Worm (Caenorhabditis elegans) whole organism, L4 larva: ENCODE results near the gene sre-8.

Experiments
- F26F4.8 ChIP-seq: fragments of 200-800 bp; sonication (Bioruptor generic); conservative IDR thresholded peaks from 2 replicates; pipeline ENCODE4 v1.3.6; 2022; ENCODE audit warnings: missing genetic modification characterization, missing compliant biosample characterization
- F37D6.2 ChIP-seq: sonication (generic microtip); optimal IDR thresholded peaks from 2 replicates; lab custom pipeline; 2016; ENCODE audit warnings: mild to moderate bottlenecking, missing genetic modification characterization, missing compliant biosample characterization
- F44E2.7 ChIP-seq: fragments of 200-800 bp; sonication (Bioruptor generic); IDR thresholded peaks from 2 replicates; pipeline ENCODE4 v2.1.2; 2022; ENCODE audit warnings: missing genetic modification characterization, missing compliant biosample characterization
- F49E8.2 ChIP-seq: sonication (generic microtip); optimal IDR thresholded peaks from 2 replicates; lab custom pipeline; 2016; ENCODE audit warnings: missing compliant biosample characterization, mild to moderate bottlenecking, missing genetic modification characterization, borderline replicate concordance
- Y105C5A.15 ChIP-seq: fragments of 200-800 bp; sonication (Bioruptor generic); IDR thresholded peaks from 2 replicates; pipeline ENCODE4 v1.3.6; 2022; ENCODE audit warnings: missing genetic modification characterization, missing compliant biosample characterization
- Y75B8A.6 ChIP-seq: fragments of 200-800 bp; sonication (Bioruptor generic); IDR thresholded peaks from 2 replicates; pipeline ENCODE4 v1.3.6; 2022; ENCODE audit warnings: missing genetic modification reagents, missing genetic modification characterization, missing compliant biosample characterization
- aha-1 ChIP-seq: fragments of 150-350 bp; peaks from one replicate; lab custom pipeline; 2014; ENCODE audit warnings: missing biosample characterization, missing genetic modification characterization
- arid-1 ChIP-seq: fragments of 200-800 bp; sonication (Bioruptor generic); conservative IDR thresholded peaks from 2 replicates; pipeline ENCODE4 v1.3.6; 2022; ENCODE audit warnings: missing genetic modification reagents, missing genetic modification characterization, missing compliant biosample characterization
- attf-4 ChIP-seq: sonication (generic microtip); optimal IDR thresholded peaks from 3 replicates; lab custom pipeline; 2017; ENCODE audit warnings: missing biosample characterization, missing genetic modification characterization
- ceh-20 ChIP-seq: fragments of 200-800 bp; sonication (Bioruptor generic); IDR thresholded peaks from 2 replicates; pipeline ENCODE4 v1.3.6; 2022; ENCODE audit warnings: missing genetic modification reagents, missing genetic modification characterization, missing compliant biosample characterization
- ceh-32 ChIP-seq: sonication (generic microtip); optimal IDR thresholded peaks from 2 replicates; lab custom pipeline; 2016; ENCODE audit warnings: mild to moderate bottlenecking, missing genetic modification characterization, missing compliant biosample characterization; ENCODE audit not compliant: poor library complexity
- ceh-82 ChIP-seq: sonication (generic microtip); optimal IDR thresholded peaks from 2 replicates; lab custom pipeline; 2017; ENCODE audit warnings: missing biosample characterization, missing genetic modification characterization
- daf-16 ChIP-seq, 3 experiments: sonication (generic microtip); optimal IDR thresholded peaks; 2 replicates each; lab custom pipeline; 2016 to 2017; ENCODE audit warnings: missing genetic modification characterization in 3 of 3, missing genetic modification reagents in 3 of 3, mild to moderate bottlenecking in 2 of 3, missing compliant biosample characterization in 2 of 3, missing biosample characterization in 1 of 3, moderate library complexity in 1 of 3
- daf-19 ChIP-seq: fragments of 200-800 bp; sonication (Bioruptor generic); conservative IDR thresholded peaks from 2 replicates; pipeline ENCODE4 v1.3.6; 2022; ENCODE audit warnings: missing genetic modification characterization, missing compliant biosample characterization
- dmd-8 ChIP-seq: fragments of 200-800 bp; sonication (Bioruptor generic); IDR thresholded peaks from 2 replicates; pipeline ENCODE4 v1.3.6; 2022; ENCODE audit warnings: missing genetic modification characterization, missing compliant biosample characterization
- dmd-9 ChIP-seq: fragments of 200-800 bp; sonication (Bioruptor generic); IDR thresholded peaks from 2 replicates; pipeline ENCODE4 v1.3.6; 2022; ENCODE audit warnings: missing genetic modification reagents, missing genetic modification characterization, missing compliant biosample characterization
- egl-43 ChIP-seq: fragments of 200-800 bp; sonication (Bioruptor generic); IDR thresholded peaks from 2 replicates; pipeline ENCODE4 v1.3.6; 2022; ENCODE audit warnings: missing genetic modification reagents, missing genetic modification characterization, missing compliant biosample characterization
- fos-1 ChIP-seq: fragments of 150-350 bp; optimal IDR thresholded peaks from 2 replicates; lab custom pipeline; 2014; ENCODE audit warnings: missing biosample characterization, missing genetic modification characterization
- gei-8 ChIP-seq: fragments of 200-800 bp; sonication (Bioruptor generic); optimal IDR thresholded peaks from 2 replicates; lab custom pipeline; 2018; ENCODE audit warnings: mild to moderate bottlenecking, missing genetic modification characterization, missing compliant biosample characterization
- hlh-30 ChIP-seq: sonication (generic microtip); optimal IDR thresholded peaks from 2 replicates; lab custom pipeline; 2017; ENCODE audit warnings: antibody characterized with exemption, mild to moderate bottlenecking, missing genetic modification characterization, missing compliant biosample characterization; ENCODE audit not compliant: insufficient read depth
- hmg-1.1 ChIP-seq: fragments of 200-800 bp; sonication (Bioruptor generic); IDR thresholded peaks from 2 replicates; pipeline ENCODE4 v1.3.6; 2022; ENCODE audit warnings: missing genetic modification reagents, missing genetic modification characterization, missing compliant biosample characterization
- lim-7 ChIP-seq: fragments of 200-800 bp; sonication (Bioruptor generic); IDR thresholded peaks from 2 replicates; pipeline ENCODE4 v1.3.6; 2022; ENCODE audit warnings: missing genetic modification characterization, missing compliant biosample characterization
- lin-15B ChIP-seq: fragments of 150-350 bp; sonication (generic microtip); optimal IDR thresholded peaks from 3 replicates; lab custom pipeline; 2014; ENCODE audit warnings: missing biosample characterization, missing genetic modification characterization
- lin-38 ChIP-seq: fragments of 200-800 bp; sonication (Bioruptor generic); IDR thresholded peaks from 2 replicates; pipeline ENCODE4 v1.3.6; 2022; ENCODE audit warnings: missing genetic modification reagents, missing genetic modification characterization, missing compliant biosample characterization
- lin-39 ChIP-seq: fragments of 150-350 bp; optimal IDR thresholded peaks from 2 replicates; lab custom pipeline; 2014; ENCODE audit warnings: missing biosample characterization, missing genetic modification reagents, missing genetic modification characterization
- madf-5 ChIP-seq, 2 experiments: fragments of 200-800 bp; sonication (Bioruptor generic); IDR thresholded peaks; 2 replicates each; pipeline ENCODE4 v1.3.6; 2022; ENCODE audit warnings: missing compliant biosample characterization in 2 of 2, missing genetic modification characterization in 2 of 2
- mes-2 ChIP-seq: sonication (generic microtip); optimal IDR thresholded peaks from 2 replicates; lab custom pipeline; 2016; ENCODE audit warnings: missing genotype, mild to moderate bottlenecking, missing genetic modification characterization, missing compliant biosample characterization; ENCODE audit not compliant: poor library complexity, severe bottlenecking
- mxl-2 ChIP-seq: fragments of 200-800 bp; sonication (Bioruptor generic); conservative IDR thresholded peaks from 2 replicates; pipeline ENCODE4 v1.3.6; 2022; ENCODE audit warnings: missing genetic modification reagents, missing genetic modification characterization, missing compliant biosample characterization
- mxl-3 ChIP-seq: fragments of 200-800 bp; sonication (Bioruptor generic); optimal IDR thresholded peaks from 2 replicates; lab custom pipeline; 2018; ENCODE audit warnings: mild to moderate bottlenecking, missing genetic modification characterization, missing compliant biosample characterization
- nhr-237 ChIP-seq: sonication (generic microtip); optimal IDR thresholded peaks from 2 replicates; lab custom pipeline; 2017; ENCODE audit warnings: missing biosample characterization, missing genetic modification characterization
- nhr-25 ChIP-seq: sonication (generic microtip); optimal IDR thresholded peaks from 2 replicates; lab custom pipeline; 2017; ENCODE audit warnings: missing genetic modification characterization, mild to moderate bottlenecking, missing compliant biosample characterization, antibody characterized with exemption, moderate library complexity, borderline replicate concordance; ENCODE audit not compliant: insufficient read depth
- nhr-48 ChIP-seq: sonication (generic microtip); optimal IDR thresholded peaks from 2 replicates; lab custom pipeline; 2016; ENCODE audit warnings: mild to moderate bottlenecking, missing genetic modification characterization, missing compliant biosample characterization
- nhr-76 ChIP-seq: fragments of 150-350 bp; optimal IDR thresholded peaks from 2 replicates; lab custom pipeline; 2014; ENCODE audit warnings: missing biosample characterization, missing genetic modification characterization
- nhr-77 ChIP-seq: fragments of 150-350 bp; optimal IDR thresholded peaks from 2 replicates; lab custom pipeline; 2014; ENCODE audit warnings: missing biosample characterization, missing genetic modification characterization
- php-3 ChIP-seq: fragments of 200-800 bp; sonication (Bioruptor generic); IDR thresholded peaks from 2 replicates; pipeline ENCODE4 v1.3.6; 2022; ENCODE audit warnings: missing genetic modification reagents, missing genetic modification characterization, missing compliant biosample characterization
- saeg-2 ChIP-seq: fragments of 200-800 bp; sonication (Bioruptor generic); IDR thresholded peaks from 2 replicates; pipeline ENCODE4 v1.3.6; 2022; ENCODE audit warnings: missing genetic modification reagents, missing genetic modification characterization, missing compliant biosample characterization
- tra-1 ChIP-seq: fragments of 200-800 bp; sonication (Bioruptor generic); IDR thresholded peaks from 2 replicates; pipeline ENCODE4 v1.3.6; 2022; ENCODE audit warnings: missing genetic modification reagents, missing genetic modification characterization, missing compliant biosample characterization
- unc-130 ChIP-seq: sonication (generic microtip); optimal IDR thresholded peaks from 2 replicates; lab custom pipeline; 2016; ENCODE audit warnings: missing genetic modification reagents, missing genetic modification characterization, missing compliant biosample characterization
- unc-62 ChIP-seq, 3 experiments: fragments of 150-350 bp in 1 of 3; sonication (generic microtip); optimal IDR thresholded peaks in 2 of 3; peaks in 1 of 3; 1 replicate in 1 of 3; 2 replicates in 2 of 3; lab custom pipeline; 2014 to 2017; ENCODE audit warnings: missing biosample characterization in 3 of 3, missing genetic modification characterization in 3 of 3, missing genetic modification reagents in 3 of 3, missing genotype in 1 of 3
- zag-1 ChIP-seq: fragments of 150-350 bp; optimal IDR thresholded peaks from 2 replicates; lab custom pipeline; 2014; ENCODE audit warnings: missing biosample characterization, missing genetic modification characterization
- ztf-7 ChIP-seq: fragments of 150-350 bp; optimal IDR thresholded peaks from 2 replicates; lab custom pipeline; 2014; ENCODE audit warnings: missing biosample characterization, missing genetic modification characterization

The sre-8 gene

DNA sequence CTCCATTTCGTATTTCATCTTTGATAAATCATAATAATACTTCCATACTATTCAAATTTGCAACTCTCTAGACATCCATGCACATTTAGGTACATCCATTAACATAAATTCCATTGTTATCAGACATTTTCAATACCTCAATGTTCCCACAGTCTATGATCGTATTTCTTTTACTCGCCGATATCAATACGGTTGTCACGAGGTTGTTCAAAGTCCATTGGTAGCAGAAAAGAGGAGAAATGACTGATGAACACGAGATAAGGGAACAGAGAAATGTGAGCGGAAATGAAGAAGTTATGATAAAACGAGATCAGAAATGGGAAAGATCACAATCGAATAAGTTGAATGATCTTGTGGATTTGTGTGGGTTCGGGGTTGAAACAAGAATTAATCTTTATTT, 44.1 kb upstream of the sre-8 start (continued):
- TF ChIP-seq mes-2 (tag; lab: Kevin White, UChicago) (no peak), dmd-9 (GFP tag; lab: Robert Waterston, UW) (no peak), egl-43 (no peak), ztf-7 (tag; lab: Kevin White, UChicago) (no peak), F37D6.2 (tag; lab: Kevin White, UChicago) (no peak), lin-15B (no peak), gei-8 (GFP tag; lab: Kevin White, UChicago) (no peak), nhr-48 (tag; lab: Kevin White, UChicago) (peak; percentile 66), arid-1 (GFP tag; lab: Robert Waterston, UW) (no peak), lin-39 (tag; lab: Kevin White, UChicago) (no peak), nhr-25 (tag; lab: Kevin White, UChicago) (no peak), lim-7 (no peak), unc-62 (GFP tag; optimal IDR thresholded peaks at IDR 0.05 in 1 of 2; lab: Kevin White, UChicago) (peak in 1 of 2 experiments; percentile 99), unc-62 (tag; optimal IDR thresholded peaks at IDR 0.05; lab: Kevin White, UChicago) (no peak), attf-4 (no peak)

DNA sequence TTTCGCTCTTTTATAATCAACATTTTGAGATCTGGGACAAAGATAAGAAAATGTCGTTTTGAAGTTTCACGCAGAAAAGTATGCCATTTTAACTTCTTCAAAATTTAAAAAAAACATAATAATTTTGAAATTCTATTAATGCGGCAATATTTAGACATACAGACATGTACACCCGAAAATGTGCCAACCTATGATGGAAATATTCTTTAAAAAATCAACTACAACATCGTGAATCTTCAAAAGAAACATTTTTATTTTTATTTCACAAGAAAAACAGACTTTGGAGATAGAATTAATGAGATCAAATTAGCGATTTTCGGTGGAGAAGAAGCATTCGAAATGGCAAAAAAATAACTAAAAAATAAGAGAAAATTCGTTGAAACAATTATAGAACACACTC, 41.8 kb upstream of the sre-8 start, which contains the start of gene T16A9.5:
Gene T16A9.5, minus strand, starts transcription at position 101 of the 400 bp plus-strand sequence.
- no peak for TF ChIP-seq tra-1 (GFP tag; lab: Robert Waterston, UW)
- no peak for TF ChIP-seq ceh-82 (tag; lab: Kevin White, UChicago)
- no peak for TF ChIP-seq nhr-77 (tag; lab: Kevin White, UChicago)
- TF ChIP-seq zag-1 (tag; lab: Kevin White, UChicago) = no peak
- no peak for TF ChIP-seq lin-39 (tag; lab: Kevin White, UChicago)
- no peak for TF ChIP-seq hlh-30 (tag; lab: Kevin White, UChicago)
- TF ChIP-seq hmg-1.1 (GFP tag; lab: Robert Waterston, UW) = no peak
- no peak for TF ChIP-seq arid-1 (GFP tag; lab: Robert Waterston, UW)
- TF ChIP-seq mes-2 (tag; lab: Kevin White, UChicago) = no peak
- no peak for TF ChIP-seq dmd-8
- no peak for TF ChIP-seq F44E2.7
- TF ChIP-seq unc-130 (GFP tag; lab: Kevin White, UChicago) = no peak
- TF ChIP-seq F49E8.2 (tag; lab: Kevin White, UChicago) = no peak
- no peak for TF ChIP-seq nhr-76 (tag; lab: Kevin White, UChicago)
- no peak for TF ChIP-seq dmd-9 (GFP tag; lab: Robert Waterston, UW)

DNA sequence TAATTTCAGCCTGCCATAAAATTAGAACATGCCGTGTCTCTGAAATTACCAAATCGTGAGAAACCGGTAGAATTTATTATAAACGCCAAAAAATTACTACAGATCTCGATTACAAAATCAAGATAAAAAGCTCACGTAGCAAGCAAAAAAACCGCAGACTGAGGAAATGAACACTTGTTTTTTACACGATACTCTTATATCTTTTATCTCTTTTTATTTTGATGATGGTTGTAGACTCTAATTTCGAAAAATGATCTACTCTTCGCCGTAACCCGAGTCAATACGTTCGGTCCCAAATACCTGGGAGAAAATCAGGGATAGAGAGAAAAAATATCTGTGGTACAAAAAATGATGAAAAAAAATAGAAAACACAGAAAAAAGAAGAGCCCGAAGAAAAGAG, 33.8 kb upstream of the sre-8 start:
- no peak for TF ChIP-seq F44E2.7
- no peak for TF ChIP-seq fos-1 (tag; lab: Kevin White, UChicago)
- TF ChIP-seq mxl-3 (GFP tag; lab: Kevin White, UChicago) = no peak
- TF ChIP-seq Y75B8A.6 (GFP tag; lab: Robert Waterston, UW) = no peak
- TF ChIP-seq gei-8 (GFP tag; lab: Kevin White, UChicago) = no peak
- TF ChIP-seq nhr-237 = no peak

DNA sequence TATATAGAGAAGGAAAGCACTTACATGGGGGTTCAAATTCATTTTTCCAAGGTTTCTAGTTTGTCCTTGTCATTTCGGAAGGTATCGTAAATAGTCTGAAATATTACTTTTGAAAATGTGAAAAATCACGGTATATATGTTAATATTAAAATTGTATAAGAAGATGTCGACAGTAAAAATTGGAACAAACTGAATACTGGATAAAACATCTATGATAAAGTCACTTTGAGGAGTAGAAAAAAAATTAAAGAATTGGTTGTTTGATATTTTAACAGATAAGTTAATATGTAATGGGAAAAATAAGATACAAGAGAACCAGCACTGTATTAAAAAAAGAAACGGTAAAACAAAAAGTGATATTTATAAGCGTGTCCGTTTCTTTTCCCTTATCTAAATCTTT, 30.5 kb upstream of the sre-8 start, which contains the start of gene nep-21:
Gene nep-21, minus strand, starts transcription at position 101 of the 400 bp plus-strand sequence.
- no peak for TF ChIP-seq hmg-1.1 (GFP tag; lab: Robert Waterston, UW)
- no peak for TF ChIP-seq egl-43
- TF ChIP-seq lin-38 = no peak
- TF ChIP-seq mxl-2 (GFP tag; lab: Robert Waterston, UW) = no peak
- TF ChIP-seq F26F4.8 (GFP tag; lab: Robert Waterston, UW) = no peak
- no peak for TF ChIP-seq aha-1
- no peak for TF ChIP-seq ceh-20 (GFP tag; lab: Robert Waterston, UW)
- TF ChIP-seq nhr-25 (tag; lab: Kevin White, UChicago) = no peak
- TF ChIP-seq lin-15B = no peak
- no peak for TF ChIP-seq Y105C5A.15
- TF ChIP-seq F44E2.7 = no peak
- no peak for TF ChIP-seq daf-16 (GFP tag; optimal IDR thresholded peaks at IDR 0.05; lab: Kevin White, UChicago)
- TF ChIP-seq daf-16 (tag; optimal IDR thresholded peaks at IDR 0.05; lab: Kevin White, UChicago) = no peak
- no peak for TF ChIP-seq saeg-2 (GFP tag; lab: Robert Waterston, UW)
- TF ChIP-seq unc-130 (GFP tag; lab: Kevin White, UChicago) = no peak
- no peak for TF ChIP-seq madf-5 (GFP tag; IDR thresholded peaks at IDR 0.05; lab: Robert Waterston, UW)
- no peak for TF ChIP-seq ceh-32 (tag; lab: Kevin White, UChicago)
- no peak for TF ChIP-seq daf-19 (GFP tag; lab: Robert Waterston, UW)
- TF ChIP-seq mxl-3 (GFP tag; lab: Kevin White, UChicago) = no peak
- TF ChIP-seq php-3 (GFP tag; lab: Robert Waterston, UW) = no peak
